Worm (Caenorhabditis elegans) whole organism, young adult: ENCODE measurements around the gene cyp-34A9.

ENCODE experiments used
- B0019.2 ChIP-seq: fragments of 200-800 bp; sonication (Bioruptor generic); conservative IDR thresholded peaks from 2 replicates; pipeline ENCODE4 v1.3.6; 2022; ENCODE audit warnings: missing genetic modification reagents, missing genetic modification characterization, missing compliant biosample characterization
- B0261.1 ChIP-seq: sonication (generic microtip); optimal IDR thresholded peaks from 2 replicates; lab custom pipeline; 2016; ENCODE audit warnings: mild to moderate bottlenecking, missing genetic modification characterization, moderate library complexity, missing compliant biosample characterization
- C17E4.6 ChIP-seq: fragments of 200-800 bp; sonication (Bioruptor generic); IDR thresholded peaks from 2 replicates; pipeline ENCODE4 v1.3.6; 2022; ENCODE audit warnings: missing genetic modification reagents, missing genetic modification characterization, missing compliant biosample characterization
- F10E7.11 ChIP-seq: sonication (generic microtip); optimal IDR thresholded peaks from 2 replicates; lab custom pipeline; 2017; ENCODE audit warnings: mild to moderate bottlenecking, missing genetic modification characterization, moderate library complexity, missing compliant biosample characterization
- F33H1.4 ChIP-seq: fragments of 200-800 bp; sonication (Bioruptor generic); IDR thresholded peaks from 2 replicates; pipeline ENCODE4 v1.3.6; 2022; ENCODE audit warnings: missing genetic modification reagents, missing genetic modification characterization, missing compliant biosample characterization
- F39B2.1 ChIP-seq: fragments of 200-800 bp; sonication (Bioruptor generic); IDR thresholded peaks from 2 replicates; pipeline ENCODE4 v1.3.6; 2022; ENCODE audit warnings: missing genetic modification reagents, missing genetic modification characterization, missing compliant biosample characterization
- F55B11.4 ChIP-seq: sonication (generic microtip); optimal IDR thresholded peaks from 2 replicates; lab custom pipeline; 2016; ENCODE audit warnings: missing compliant biosample characterization, missing genetic modification characterization, borderline replicate concordance; ENCODE audit not compliant: insufficient read depth
- K11D2.4 ChIP-seq: fragments of 200-800 bp; sonication (Bioruptor generic); IDR thresholded peaks from 2 replicates; pipeline ENCODE4 v1.3.6; 2022; ENCODE audit warnings: missing genetic modification reagents, missing genetic modification characterization, missing compliant biosample characterization
- T07F8.4 ChIP-seq: sonication (generic microtip); optimal IDR thresholded peaks from 2 replicates; lab custom pipeline; 2016; ENCODE audit warnings: mild to moderate bottlenecking, missing genetic modification characterization, moderate library complexity, missing compliant biosample characterization
- T26A5.8 ChIP-seq: sonication (generic microtip); optimal IDR thresholded peaks from 2 replicates; lab custom pipeline; 2016; ENCODE audit warnings: missing genetic modification characterization, missing compliant biosample characterization
- Y67H2A.10 ChIP-seq: fragments of 200-800 bp; sonication (Bioruptor generic); conservative IDR thresholded peaks from 2 replicates; pipeline ENCODE4 v1.3.6; 2022; ENCODE audit warnings: missing genetic modification reagents, missing genetic modification characterization, missing compliant biosample characterization
- Y95B8A.8 ChIP-seq: fragments of 200-800 bp; sonication (Bioruptor generic); IDR thresholded peaks from 2 replicates; pipeline ENCODE4 v1.3.6; 2022; ENCODE audit warnings: missing genetic modification reagents, missing genetic modification characterization, missing compliant biosample characterization
- ZK185.1 ChIP-seq: sonication (generic microtip); optimal IDR thresholded peaks from 2 replicates; lab custom pipeline; 2016; ENCODE audit warnings: mild to moderate bottlenecking, missing genetic modification characterization, missing compliant biosample characterization; ENCODE audit not compliant: poor library complexity, severe bottlenecking
- aptf-2 ChIP-seq: fragments of 200-800 bp; sonication (Bioruptor generic); conservative IDR thresholded peaks from 2 replicates; pipeline ENCODE4 v1.3.6; 2022; ENCODE audit warnings: missing genetic modification reagents, missing genetic modification characterization, missing compliant biosample characterization
- ccch-3 ChIP-seq: fragments of 200-800 bp; sonication (Bioruptor generic); optimal IDR thresholded peaks from 2 replicates; lab custom pipeline; 2018; ENCODE audit warnings: mild to moderate bottlenecking, missing genetic modification characterization, missing compliant biosample characterization
- cebp-2 ChIP-seq: fragments of 200-800 bp; sonication (Bioruptor generic); IDR thresholded peaks from 2 replicates; pipeline ENCODE4 v1.3.6; 2022; ENCODE audit warnings: missing genetic modification characterization, missing compliant biosample characterization
- ceh-27 ChIP-seq: fragments of 200-800 bp; sonication (Bioruptor generic); optimal IDR thresholded peaks from 2 replicates; lab custom pipeline; 2018; ENCODE audit warnings: mild to moderate bottlenecking, missing genetic modification characterization, moderate library complexity, missing compliant biosample characterization
- ekl-4 ChIP-seq: fragments of 200-800 bp; sonication (Bioruptor generic); IDR thresholded peaks from 2 replicates; pipeline ENCODE4 v1.3.6; 2022; ENCODE audit warnings: missing genetic modification reagents, missing genetic modification characterization, missing compliant biosample characterization
- gei-17 ChIP-seq: fragments of 200-800 bp; sonication (Bioruptor generic); optimal IDR thresholded peaks from 2 replicates; lab custom pipeline; 2018; ENCODE audit warnings: mild to moderate bottlenecking, missing genetic modification characterization, missing compliant biosample characterization
- lin-35 ChIP-seq, 3 experiments: fragments of 150-350 bp in 2 of 3; sonication (generic microtip) in 1 of 3; optimal IDR thresholded peaks; 2 replicates each; lab custom pipeline; 2014 to 2018; ENCODE audit warnings: missing biosample characterization in 3 of 3, missing genetic modification characterization in 3 of 3, missing genetic modification reagents in 3 of 3
- lir-1 ChIP-seq: fragments of 200-800 bp; sonication (Bioruptor generic); conservative IDR thresholded peaks from 2 replicates; pipeline ENCODE4 v1.3.6; 2022; ENCODE audit warnings: missing genetic modification reagents, missing genetic modification characterization, missing compliant biosample characterization
- lsy-27 ChIP-seq: sonication (generic microtip); optimal IDR thresholded peaks from 2 replicates; lab custom pipeline; 2017; ENCODE audit warnings: missing genetic modification characterization, mild to moderate bottlenecking, missing compliant biosample characterization, antibody characterized with exemption, missing genotype, borderline replicate concordance; ENCODE audit not compliant: insufficient read depth
- madf-10 ChIP-seq: sonication (generic microtip); optimal IDR thresholded peaks from 2 replicates; lab custom pipeline; 2016; ENCODE audit warnings: mild to moderate bottlenecking, missing genetic modification characterization, missing compliant biosample characterization
- madf-3 ChIP-seq: fragments of 200-800 bp; sonication (Bioruptor generic); IDR thresholded peaks from 2 replicates; pipeline ENCODE4 v1.3.6; 2022; ENCODE audit warnings: missing genetic modification reagents, missing genetic modification characterization, missing compliant biosample characterization
- mxl-1 ChIP-seq: sonication (generic microtip); optimal IDR thresholded peaks from 2 replicates; lab custom pipeline; 2016; ENCODE audit warnings: missing genetic modification characterization, missing compliant biosample characterization
- nfya-1 ChIP-seq: sonication (generic microtip); optimal IDR thresholded peaks from 2 replicates; lab custom pipeline; 2017; ENCODE audit warnings: antibody characterized with exemption, missing compliant biosample characterization, missing genetic modification characterization, borderline replicate concordance; ENCODE audit not compliant: insufficient read depth
- nfyb-1 ChIP-seq: fragments of 200-800 bp; sonication (Bioruptor generic); IDR thresholded peaks from 2 replicates; pipeline ENCODE4 v1.3.6; 2022; ENCODE audit warnings: missing genetic modification reagents, missing genetic modification characterization, missing compliant biosample characterization
- nhr-120 ChIP-seq: fragments of 200-800 bp; sonication (Bioruptor generic); IDR thresholded peaks from 2 replicates; pipeline ENCODE4 v1.3.6; 2022; ENCODE audit warnings: missing genetic modification characterization, missing compliant biosample characterization
- nhr-27 ChIP-seq: fragments of 200-800 bp; sonication (Bioruptor generic); optimal IDR thresholded peaks from 2 replicates; lab custom pipeline; 2018; ENCODE audit warnings: mild to moderate bottlenecking, missing genetic modification characterization, moderate library complexity, missing compliant biosample characterization
- nhr-80 ChIP-seq: sonication (generic microtip); optimal IDR thresholded peaks from 2 replicates; lab custom pipeline; 2016; ENCODE audit warnings: missing genetic modification characterization, missing compliant biosample characterization
- pha-4 ChIP-seq: fragments of 150-350 bp; sonication (generic microtip); optimal IDR thresholded peaks from 2 replicates; lab custom pipeline; 2014; ENCODE audit warnings: missing biosample characterization, missing genetic modification reagents, missing genetic modification characterization
- rcor-1 ChIP-seq: fragments of 200-800 bp; sonication (Bioruptor generic); IDR thresholded peaks from 2 replicates; pipeline ENCODE4 v1.3.6; 2022; ENCODE audit warnings: missing genetic modification reagents, missing genetic modification characterization, missing compliant biosample characterization
- sdz-38 ChIP-seq: sonication (generic microtip); optimal IDR thresholded peaks from 2 replicates; lab custom pipeline; 2016; ENCODE audit warnings: missing genotype, missing genetic modification characterization, missing compliant biosample characterization
- snpc-4 ChIP-seq, 5 experiments: fragments of 150-350 bp in 1 of 5; sonication (generic microtip) in 4 of 5; optimal IDR thresholded peaks; 2 replicates each; lab custom pipeline; 2014 to 2018; ENCODE audit warnings: missing genetic modification characterization in 5 of 5, missing biosample characterization in 3 of 5, antibody characterized with exemption in 2 of 5, mild to moderate bottlenecking in 2 of 5, missing compliant biosample characterization in 2 of 5, missing genotype in 2 of 5, moderate library complexity in 2 of 5, missing genetic modification reagents in 1 of 5
- tlf-1 ChIP-seq: fragments of 200-800 bp; sonication (Bioruptor generic); optimal IDR thresholded peaks from 2 replicates; lab custom pipeline; 2018; ENCODE audit warnings: mild to moderate bottlenecking, missing genetic modification characterization, missing compliant biosample characterization
- xnd-1 ChIP-seq: sonication (generic microtip); optimal IDR thresholded peaks from 2 replicates; lab custom pipeline; 2016; ENCODE audit warnings: missing genotype, missing genetic modification reagents, missing genetic modification characterization, missing compliant biosample characterization
- zfh-2 ChIP-seq: fragments of 200-800 bp; sonication (Bioruptor generic); conservative IDR thresholded peaks from 2 replicates; pipeline ENCODE4 v1.3.6; 2022; ENCODE audit warnings: missing genetic modification reagents, missing genetic modification characterization, missing compliant biosample characterization
- ztf-18 ChIP-seq: sonication (generic microtip); optimal IDR thresholded peaks from 2 replicates; lab custom pipeline; 2016; ENCODE audit warnings: missing genotype, mild to moderate bottlenecking, missing genetic modification characterization, missing compliant biosample characterization
- ztf-25 ChIP-seq: fragments of 200-800 bp; sonication (Bioruptor generic); IDR thresholded peaks from 2 replicates; pipeline ENCODE4 v1.3.6; 2022; ENCODE audit warnings: missing genetic modification reagents, missing genetic modification characterization, missing compliant biosample characterization
- ztf-26 ChIP-seq: sonication (generic microtip); optimal IDR thresholded peaks from 2 replicates; lab custom pipeline; 2017; ENCODE audit warnings: missing genetic modification characterization, missing compliant biosample characterization
- ztf-3 ChIP-seq: fragments of 200-800 bp; sonication (Bioruptor generic); optimal IDR thresholded peaks from 2 replicates; lab custom pipeline; 2018; ENCODE audit warnings: mild to moderate bottlenecking, missing genetic modification characterization, missing compliant biosample characterization

The cyp-34A9 gene

ce11 chrV:3961235-3961634, 9.1 kb downstream of the cyp-34A9 start, which contains the start of gene cyp-34A6:
TSS of gene cyp-34A6 (minus strand) at chrV:3961335.
- TF ChIP-seq ztf-18 (tag; lab: Kevin White, UChicago) (no peak), madf-3 (no peak), rcor-1 (GFP tag; lab: Robert Waterston, UW) (no peak), T26A5.8 (tag; lab: Kevin White, UChicago) (no peak), F55B11.4 (tag; lab: Kevin White, UChicago) (no peak), pha-4 (tag; lab: Kevin White, UChicago) (no peak), ekl-4 (no peak), F10E7.11 (tag; lab: Kevin White, UChicago) (no peak), mxl-1 (tag; lab: Kevin White, UChicago) (no peak), ceh-27 (GFP tag; lab: Kevin White, UChicago) (no peak), F39B2.1 (GFP tag; lab: Robert Waterston, UW) (no peak), tlf-1 (GFP tag; lab: Kevin White, UChicago) (no peak), nhr-80 (tag; lab: Kevin White, UChicago) (no peak), cebp-2 (no peak), ztf-3 (GFP tag; lab: Kevin White, UChicago) (no peak), snpc-4 (GFP tag; optimal IDR thresholded peaks at IDR 0.05; lab: Kevin White, UChicago) (no peak), snpc-4 (tag; optimal IDR thresholded peaks at IDR 0.05; lab: Kevin White, UChicago) (no peak), B0261.1 (tag; lab: Kevin White, UChicago) (no peak), Y67H2A.10 (no peak), ccch-3 (GFP tag; lab: Kevin White, UChicago) (no peak), nhr-27 (tag; lab: Kevin White, UChicago) (no peak)

- TF ChIP-seq nfyb-1 (GFP tag; lab: Robert Waterston, UW) (no peak), ccch-3 (GFP tag; lab: Kevin White, UChicago) (no peak), C17E4.6 (GFP tag; lab: Robert Waterston, UW) (no peak), nfya-1 (tag; lab: Kevin White, UChicago) (no peak), ztf-26 (tag; lab: Kevin White, UChicago) (no peak), gei-17 (GFP tag; lab: Kevin White, UChicago) (no peak), snpc-4 (GFP tag; optimal IDR thresholded peaks at IDR 0.05; lab: Kevin White, UChicago) (no peak), snpc-4 (tag; optimal IDR thresholded peaks at IDR 0.05; lab: Kevin White, UChicago) (no peak), zfh-2 (GFP tag; lab: Robert Waterston, UW) (no peak), lsy-27 (tag; lab: Kevin White, UChicago) (no peak), B0019.2 (no peak), K11D2.4 (GFP tag; lab: Robert Waterston, UW) (no peak), lir-1 (GFP tag; lab: Robert Waterston, UW) (no peak), lin-35 (GFP tag; optimal IDR thresholded peaks at IDR 0.05; lab: Kevin White, UChicago) (no peak), Y95B8A.8 (GFP tag; lab: Robert Waterston, UW) (no peak)
Measured at ce11 chrV:3957608-3958007, 12.7 kb downstream of the cyp-34A9 start, which contains the start of gene cyp-34A5. TSS of gene cyp-34A5 (minus strand) at chrV:3957708.

ce11 chrV:3953739-3954138, 16.6 kb downstream of the cyp-34A9 start, which contains the start of gene str-247:
TSS of gene str-247 (plus strand) at chrV:3954039.
- TF ChIP-seq ztf-3 (GFP tag; lab: Kevin White, UChicago), result no peak
- TF ChIP-seq aptf-2, result no peak
- no peak for TF ChIP-seq nhr-120 (GFP tag; lab: Robert Waterston, UW)
- no peak for TF ChIP-seq ztf-25 (GFP tag; lab: Robert Waterston, UW)
- TF ChIP-seq T07F8.4, result no peak
- no peak for TF ChIP-seq snpc-4 (GFP tag; optimal IDR thresholded peaks at IDR 0.05; lab: Kevin White, UChicago)
- no peak for TF ChIP-seq snpc-4 (tag; optimal IDR thresholded peaks at IDR 0.05; lab: Kevin White, UChicago)
- no peak for TF ChIP-seq madf-10 (tag; lab: Kevin White, UChicago)
- no peak for TF ChIP-seq xnd-1 (tag; lab: Kevin White, UChicago)
- no peak for TF ChIP-seq ZK185.1 (tag; lab: Kevin White, UChicago)
- TF ChIP-seq sdz-38 (tag; lab: Kevin White, UChicago), result no peak
- no peak for TF ChIP-seq F33H1.4 (GFP tag; lab: Robert Waterston, UW)
